Fruit fly (Drosophila melanogaster) Kc167 (cell line): ENCODE measurements around the gene Sb.

Experiments used
- Myc ChIP-seq: fragments of >200 bp; optimal IDR thresholded peaks from 2 replicates; lab custom pipeline; 2017; ENCODE audit warnings: missing external identifiers
- Sin3A ChIP-seq: fragments of >200 bp; optimal IDR thresholded peaks from 2 replicates; lab custom pipeline; 2018; ENCODE audit warnings: missing external identifiers
- h ChIP-seq: fragments of >200 bp; optimal IDR thresholded peaks from 3 replicates; lab custom pipeline; 2018; ENCODE audit warnings: missing external identifiers
- insv ChIP-seq: fragments of >200 bp; optimal IDR thresholded peaks from 3 replicates; lab custom pipeline; 2018; ENCODE audit warnings: missing external identifiers
- psq ChIP-seq: fragments of >200 bp; optimal IDR thresholded peaks from 2 replicates; lab custom pipeline; 2017; ENCODE audit warnings: missing external identifiers
- ttk ChIP-seq: sonication (Bioruptor generic); optimal IDR thresholded peaks from 2 replicates; lab custom pipeline; 2017; ENCODE audit warnings: missing external identifiers

DNA sequence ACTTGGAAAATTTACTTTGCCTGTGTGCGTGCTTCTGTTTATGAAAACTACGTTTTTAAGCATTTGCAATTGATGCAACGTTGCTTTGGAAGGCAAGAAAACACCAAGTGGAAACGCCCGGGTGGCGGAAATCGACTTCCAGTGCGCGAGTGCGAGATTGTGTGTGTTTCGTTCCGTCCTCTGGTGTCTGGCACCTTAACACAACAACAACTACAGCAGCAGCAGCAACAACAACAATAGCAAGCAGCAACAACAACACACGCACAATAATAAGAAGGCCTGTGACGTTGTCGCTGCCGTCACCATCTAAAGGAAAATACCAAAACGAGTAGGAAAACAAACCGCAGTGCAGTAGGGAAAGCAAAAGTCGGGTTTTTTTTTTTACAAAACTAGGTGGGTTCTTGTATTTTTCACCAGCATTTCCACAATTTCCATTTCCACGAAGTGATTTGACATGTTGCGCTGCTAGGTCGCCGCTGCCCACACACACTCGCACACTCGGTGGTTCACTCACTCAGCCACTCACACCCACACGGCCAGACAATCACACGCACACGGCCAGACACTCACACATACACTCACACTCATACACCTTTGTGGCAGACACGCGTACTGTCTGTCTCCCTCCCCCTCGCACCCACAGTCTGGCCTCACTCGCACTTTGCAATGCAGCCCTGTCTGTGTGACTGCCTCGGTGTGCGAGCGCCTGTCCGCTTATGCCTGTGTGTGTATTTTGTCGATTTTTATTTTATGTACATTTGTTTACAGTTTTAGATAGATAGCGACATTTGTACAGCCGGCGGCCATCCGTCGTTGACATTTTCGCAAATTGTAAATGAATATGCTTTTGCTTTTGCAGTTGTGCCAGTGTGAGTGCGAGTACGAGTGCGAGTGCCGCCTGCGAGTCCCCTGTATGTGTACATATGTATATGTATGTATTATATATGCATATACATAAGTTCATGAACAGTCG, 16.4 kb upstream of the Sb start:
- TF ChIP-seq psq (lab: Kevin White, UChicago) (no peak), Myc (no peak), Sin3A (no peak), h (lab: Kevin White, UChicago) (no peak), insv (no peak), ttk (lab: Kevin White, UChicago) (no peak)
